Fruit fly (Drosophila melanogaster) whole organism, prepupa: ENCODE data around the gene IA-2.

ENCODE experiments used
- Blimp-1 ChIP-seq: fragments of 200-800 bp; sonication (Bioruptor generic); optimal IDR thresholded peaks from 3 replicates; lab custom pipeline; 2017; ENCODE audit warnings: missing biosample characterization, missing genetic modification characterization, mild to moderate bottlenecking, moderate library complexity, missing genetic modification reagents
- CG10631 ChIP-seq: fragments of 200-800 bp; sonication (Bioruptor generic); optimal IDR thresholded peaks from 2 replicates; lab custom pipeline; 2016; ENCODE audit warnings: missing biosample characterization, missing genetic modification characterization
- CG10669 ChIP-seq: fragments of 200-800 bp; sonication (Bioruptor generic); optimal IDR thresholded peaks from 3 replicates; lab custom pipeline; 2018; ENCODE audit warnings: missing biosample characterization, mild to moderate bottlenecking, missing genetic modification characterization, moderate library complexity
- CG11294 ChIP-seq: fragments of 200-800 bp; sonication (Bioruptor generic); IDR thresholded peaks from 2 replicates; pipeline ENCODE4 v1.3.6; 2022; ENCODE audit warnings: missing biosample characterization, missing genetic modification characterization
- CG11902 ChIP-seq: fragments of 200-800 bp; sonication (Bioruptor generic); optimal IDR thresholded peaks from 3 replicates; lab custom pipeline; 2016; ENCODE audit warnings: missing biosample characterization, missing genetic modification characterization
- CG16779 ChIP-seq: fragments of 200-800 bp; sonication (Bioruptor generic); optimal IDR thresholded peaks from 3 replicates; lab custom pipeline; 2017; ENCODE audit warnings: missing biosample characterization, mild to moderate bottlenecking, missing genetic modification characterization
- CG31627 ChIP-seq: fragments of 200-800 bp; sonication (Bioruptor generic); optimal IDR thresholded peaks from 3 replicates; lab custom pipeline; 2016; ENCODE audit warnings: missing biosample characterization, missing genetic modification characterization
- CG32006 ChIP-seq: fragments of 200-800 bp; sonication (Bioruptor generic); optimal IDR thresholded peaks from 3 replicates; lab custom pipeline; 2017; ENCODE audit warnings: missing biosample characterization, mild to moderate bottlenecking, missing genetic modification characterization
- CG3919 ChIP-seq: fragments of 200-800 bp; sonication (Bioruptor generic); optimal IDR thresholded peaks from 3 replicates; lab custom pipeline; 2016; ENCODE audit warnings: missing biosample characterization, missing genetic modification characterization
- CG4318 ChIP-seq: fragments of 200-800 bp; sonication (Bioruptor generic); optimal IDR thresholded peaks from 3 replicates; lab custom pipeline; 2017; ENCODE audit warnings: missing biosample characterization, mild to moderate bottlenecking, missing genetic modification characterization
- CG6163 ChIP-seq: fragments of 200-800 bp; sonication (Bioruptor generic); IDR thresholded peaks from 3 replicates; pipeline ENCODE4 v1.3.6; 2022; ENCODE audit warnings: missing biosample characterization, missing genetic modification characterization
- CG6792 ChIP-seq: fragments of 200-800 bp; sonication (Bioruptor generic); optimal IDR thresholded peaks from 3 replicates; lab custom pipeline; 2016; ENCODE audit warnings: missing biosample characterization, missing genetic modification characterization
- CG6808 ChIP-seq: fragments of 200-800 bp; sonication (Bioruptor generic); optimal IDR thresholded peaks from 3 replicates; lab custom pipeline; 2017; ENCODE audit warnings: missing biosample characterization, missing genetic modification characterization, mild to moderate bottlenecking, moderate library complexity, missing genetic modification reagents
- CG6854 ChIP-seq: fragments of 200-800 bp; sonication (Bioruptor generic); optimal IDR thresholded peaks from 2 replicates; lab custom pipeline; 2017; ENCODE audit warnings: missing biosample characterization, mild to moderate bottlenecking, missing genetic modification characterization
- CG7368 ChIP-seq: fragments of 200-800 bp; sonication (Bioruptor generic); optimal IDR thresholded peaks from 3 replicates; lab custom pipeline; 2016; ENCODE audit warnings: missing biosample characterization, missing genetic modification characterization
- CG8119 ChIP-seq: fragments of 200-800 bp; sonication (Bioruptor generic); IDR thresholded peaks from 3 replicates; pipeline ENCODE4 v1.3.6; 2022; ENCODE audit warnings: missing biosample characterization, missing genetic modification characterization
- CG8632 ChIP-seq: fragments of 200-800 bp; sonication (Bioruptor generic); optimal IDR thresholded peaks from 3 replicates; lab custom pipeline; 2016; ENCODE audit warnings: missing biosample characterization, missing genetic modification characterization
- CG9139 ChIP-seq: fragments of 200-800 bp; sonication (Bioruptor generic); optimal IDR thresholded peaks from 3 replicates; lab custom pipeline; 2017; ENCODE audit warnings: missing biosample characterization, mild to moderate bottlenecking, missing genetic modification characterization
- Eip78C ChIP-seq: fragments of 200-800 bp; sonication (Bioruptor generic); peaks from one replicate; lab custom pipeline; 2016; ENCODE audit warnings: missing biosample characterization, missing genetic modification characterization
- Ets96B ChIP-seq: fragments of 200-800 bp; optimal IDR thresholded peaks from 2 replicates; lab custom pipeline; 2019; ENCODE audit warnings: missing biosample characterization, mild to moderate bottlenecking, missing genetic modification characterization, moderate library complexity
- Hr38 ChIP-seq: sonication (Bioruptor generic); optimal IDR thresholded peaks from 2 replicates; lab custom pipeline; 2016; ENCODE audit warnings: missing biosample characterization, missing genetic modification characterization
- Hr39 ChIP-seq: fragments of 200-800 bp; sonication (Bioruptor generic); optimal IDR thresholded peaks from 2 replicates; lab custom pipeline; 2016; ENCODE audit warnings: missing biosample characterization, missing genetic modification characterization
- Hr4 ChIP-seq: fragments of 200-800 bp; sonication (Bioruptor generic); optimal IDR thresholded peaks from 3 replicates; lab custom pipeline; 2016; ENCODE audit warnings: missing biosample characterization, missing genetic modification characterization
- Lpt ChIP-seq: fragments of 200-800 bp; sonication (Bioruptor generic); optimal IDR thresholded peaks from 3 replicates; lab custom pipeline; 2016; ENCODE audit warnings: missing biosample characterization, missing genetic modification characterization
- OdsH ChIP-seq: fragments of 200-800 bp; sonication (Bioruptor generic); optimal IDR thresholded peaks from 3 replicates; lab custom pipeline; 2016; ENCODE audit warnings: missing biosample characterization, missing genetic modification characterization
- Smox ChIP-seq: fragments of 200-800 bp; sonication (Bioruptor generic); optimal IDR thresholded peaks from 3 replicates; lab custom pipeline; 2016; ENCODE audit warnings: missing biosample characterization, missing genetic modification characterization
- Sox102F ChIP-seq: fragments of 200-800 bp; sonication (Bioruptor generic); optimal IDR thresholded peaks from 2 replicates; lab custom pipeline; 2016; ENCODE audit warnings: missing biosample characterization, mild to moderate bottlenecking, missing genetic modification characterization
- Sox14 ChIP-seq: fragments of 200-800 bp; sonication (Bioruptor generic); optimal IDR thresholded peaks from 3 replicates; lab custom pipeline; 2016; ENCODE audit warnings: missing biosample characterization, missing genetic modification characterization
- Sox15 ChIP-seq: fragments of 200-800 bp; sonication (Bioruptor generic); optimal IDR thresholded peaks from 3 replicates; lab custom pipeline; 2016; ENCODE audit warnings: missing biosample characterization, missing genetic modification characterization
- achi ChIP-seq: fragments of 200-800 bp; sonication (Bioruptor generic); optimal IDR thresholded peaks from 3 replicates; lab custom pipeline; 2016; ENCODE audit warnings: missing biosample characterization, missing genetic modification characterization
- acj6 ChIP-seq: fragments of 200-800 bp; sonication (Bioruptor generic); optimal IDR thresholded peaks from 3 replicates; lab custom pipeline; 2016; ENCODE audit warnings: missing biosample characterization, missing genetic modification characterization
- cyc ChIP-seq: fragments of 200-800 bp; sonication (Bioruptor generic); optimal IDR thresholded peaks from 3 replicates; lab custom pipeline; 2016; ENCODE audit warnings: missing biosample characterization, missing genetic modification characterization
- dsx ChIP-seq: fragments of 200-800 bp; optimal IDR thresholded peaks from 3 replicates; lab custom pipeline; 2019; ENCODE audit warnings: missing biosample characterization, mild to moderate bottlenecking, missing genetic modification characterization, moderate library complexity; ENCODE audit not compliant: poor library complexity, severe bottlenecking
- eg ChIP-seq: fragments of 200-800 bp; sonication (Bioruptor generic); IDR thresholded peaks from 3 replicates; pipeline ENCODE4 v1.3.6; 2022; ENCODE audit warnings: missing biosample characterization, missing genetic modification characterization
- fd59A ChIP-seq: fragments of 200-800 bp; sonication (Bioruptor generic); optimal IDR thresholded peaks from 2 replicates; lab custom pipeline; 2017; ENCODE audit warnings: missing biosample characterization, mild to moderate bottlenecking, missing genetic modification characterization, missing genetic modification reagents
- fkh ChIP-seq: fragments of 200-800 bp; sonication (Bioruptor generic); optimal IDR thresholded peaks from 3 replicates; lab custom pipeline; 2017; ENCODE audit warnings: missing biosample characterization, mild to moderate bottlenecking, missing genetic modification characterization, moderate library complexity
- lz ChIP-seq: fragments of 200-800 bp; sonication (Bioruptor generic); optimal IDR thresholded peaks from 3 replicates; lab custom pipeline; 2016; ENCODE audit warnings: missing biosample characterization, missing genetic modification characterization
- net ChIP-seq: fragments of 200-800 bp; sonication (Bioruptor generic); optimal IDR thresholded peaks from 3 replicates; lab custom pipeline; 2016; ENCODE audit warnings: missing biosample characterization, missing genetic modification characterization
- salr ChIP-seq, 2 experiments: fragments of 200-800 bp; sonication (Bioruptor generic); optimal IDR thresholded peaks; 3 replicates each; lab custom pipeline; 2016 to 2018; ENCODE audit warnings: missing biosample characterization in 2 of 2, missing genetic modification characterization in 2 of 2, mild to moderate bottlenecking in 1 of 2
- ss ChIP-seq, 2 experiments: fragments of 200-800 bp; sonication (Bioruptor generic); optimal IDR thresholded peaks; 2 replicates in 1 of 2; 3 replicates in 1 of 2; lab custom pipeline; 2017 to 2018; ENCODE audit warnings: mild to moderate bottlenecking in 2 of 2, missing biosample characterization in 2 of 2, missing genetic modification characterization in 2 of 2, moderate library complexity in 1 of 2
- svp ChIP-seq: fragments of 200-800 bp; sonication (Bioruptor generic); peaks from one replicate; lab custom pipeline; 2016; ENCODE audit warnings: missing biosample characterization, missing genetic modification characterization
- topi ChIP-seq: fragments of 200-800 bp; sonication (Bioruptor generic); optimal IDR thresholded peaks from 3 replicates; lab custom pipeline; 2016; ENCODE audit warnings: missing biosample characterization, missing genetic modification characterization

IA-2 gene

dm6 chr2L:1047965-1048364, at the start of gene IA-2:
Gene IA-2, minus strand, starts transcription at chr2L:1048053.
- TF ChIP-seq CG9139 (GFP tag; lab: Kevin White, UChicago) (no peak), topi (GFP tag; lab: Kevin White, UChicago) (no peak), Ets96B (tag; lab: Kevin White, UChicago) (no peak), Sox102F (GFP tag; lab: Kevin White, UChicago) (no peak)
- TF ChIP-seq, all 60 proteins: peak for 0

dm6 chr2L:1095450-1095849, 47.6 kb upstream of the IA-2 start:
- no peak for TF ChIP-seq CG8632 (GFP tag; lab: Kevin White, UChicago)
- TF ChIP-seq svp (GFP tag; lab: Kevin White, UChicago) = peak; percentile 97
- TF ChIP-seq, all 60 proteins: peak for 1

dm6 chr2L:1094724-1095123, 46.9 kb upstream of the IA-2 start:
- no peak for TF ChIP-seq CG16779
- peak; percentile 88 for TF ChIP-seq fkh (GFP tag; lab: Kevin White, UChicago)
- no peak for TF ChIP-seq cyc (GFP tag; lab: Kevin White, UChicago)
- no peak for TF ChIP-seq Blimp-1 (GFP tag; lab: Kevin White, UChicago)
- no peak for TF ChIP-seq Smox (GFP tag; lab: Kevin White, UChicago)
- no peak for TF ChIP-seq Sox14 (GFP tag; lab: Kevin White, UChicago)
- no peak for TF ChIP-seq CG3919 (GFP tag; lab: Kevin White, UChicago)
- no peak for TF ChIP-seq acj6
- TF ChIP-seq CG6792 (GFP tag; lab: Kevin White, UChicago) = no peak
- TF ChIP-seq CG11294 (GFP tag; lab: Robert Waterston, UW) = no peak
- no peak for TF ChIP-seq CG8119 (GFP tag; lab: Robert Waterston, UW)
- TF ChIP-seq Eip78C (GFP tag; lab: Kevin White, UChicago) = peak; percentile 6
- peak; percentile 69 for TF ChIP-seq svp (GFP tag; lab: Kevin White, UChicago)
- TF ChIP-seq CG6808 = no peak
- TF ChIP-seq CG4318 (GFP tag; lab: Kevin White, UChicago) = no peak
- no peak for TF ChIP-seq Lpt (GFP tag; lab: Kevin White, UChicago)
- TF ChIP-seq salr (GFP tag; optimal IDR thresholded peaks at IDR 0.05; lab: Kevin White, UChicago) = no peak
- TF ChIP-seq ss (GFP tag; optimal IDR thresholded peaks at IDR 0.05; lab: Kevin White, UChicago) = peak in 1 of 2 experiments; percentile 26
- TF ChIP-seq CG6854 (GFP tag; lab: Kevin White, UChicago) = no peak
- TF ChIP-seq fd59A (GFP tag; lab: Kevin White, UChicago) = no peak
- no peak for TF ChIP-seq CG8632 (GFP tag; lab: Kevin White, UChicago)
- no peak for TF ChIP-seq Sox15 (GFP tag; lab: Kevin White, UChicago)

- no peak for TF ChIP-seq CG10631 (GFP tag; lab: Kevin White, UChicago)
- TF ChIP-seq CG11902 (GFP tag; lab: Kevin White, UChicago) = no peak
- no peak for TF ChIP-seq dsx (GFP tag; lab: Kevin White, UChicago)
- TF ChIP-seq CG9139 (GFP tag; lab: Kevin White, UChicago) = no peak
- no peak for TF ChIP-seq OdsH
- TF ChIP-seq CG6163 (GFP tag; lab: Robert Waterston, UW) = 0 out of 3 replicates have a peak, but pooled peaks have one; percentile 31
- TF ChIP-seq CG32006 = peak; percentile 9
- no peak for TF ChIP-seq CG4318 (GFP tag; lab: Kevin White, UChicago)
- TF ChIP-seq Hr4 (GFP tag; lab: Kevin White, UChicago) = peak; percentile 11
- TF ChIP-seq, all 60 proteins: peak for 3
Observed at dm6 chr2L:1091675-1092074, 43.8 kb upstream of the IA-2 start.

dm6 chr2L:1086312-1086906, 38.6 kb upstream of the IA-2 start:
- TF ChIP-seq acj6 (peak; percentile 29), Ets96B (tag; lab: Kevin White, UChicago) (peak; percentile 29), lz (GFP tag; lab: Kevin White, UChicago) (no peak), eg (peak; percentile 53; the same call in 1 of the 3 replicates), achi (peak; percentile 34), CG8119 (GFP tag; lab: Robert Waterston, UW) (peak; percentile 43; the same call in 1 of the 3 replicates), CG10669 (peak; percentile 36), Hr38 (GFP tag; lab: Kevin White, UChicago) (peak; percentile 14), CG3919 (GFP tag; lab: Kevin White, UChicago) (peak; percentile 29), CG11294 (GFP tag; lab: Robert Waterston, UW) (0 out of 2 replicates have a peak, but pooled peaks have one; percentile 21), Hr4 (GFP tag; lab: Kevin White, UChicago) (no peak), cyc (GFP tag; lab: Kevin White, UChicago) (peak; percentile 20), Hr39 (GFP tag; lab: Kevin White, UChicago) (no peak), CG7368 (no peak), net (GFP tag; lab: Kevin White, UChicago) (no peak), CG31627 (GFP tag; lab: Kevin White, UChicago) (peak; percentile 21), CG6163 (GFP tag; lab: Robert Waterston, UW) (peak; percentile 58; the same call in 1 of the 3 replicates)
